Worm (Caenorhabditis elegans): Measurements from ENCODE around the gene Y105C5A.12.
"Not testable (repeated sequence)": the region's sequence is repeated elsewhere in the genome, so short reads cannot be mapped to it uniquely, and the experiment has no call there.

The Y105C5A.12 gene

DNA sequence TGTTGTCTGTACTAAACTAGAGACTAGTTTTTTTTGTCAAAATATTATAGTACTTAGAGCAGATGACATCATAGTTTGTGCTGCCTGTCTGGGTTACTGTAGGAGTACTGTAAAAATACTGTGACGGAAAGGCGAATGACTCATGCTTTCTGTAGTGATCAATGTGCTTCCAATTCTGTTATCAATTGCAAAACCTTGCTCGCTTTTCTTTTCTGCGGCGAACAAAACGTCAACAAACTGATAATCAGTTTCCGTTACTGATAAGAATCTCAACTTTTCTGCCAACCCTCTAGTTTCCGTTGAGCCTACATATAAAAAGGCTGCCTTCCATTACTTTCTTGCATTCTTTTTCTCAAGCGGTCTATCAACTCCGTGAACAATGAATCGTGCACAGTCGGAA is 747 bp downstream of the Y105C5A.12 start, which contains the start of gene Y105C5A.13:
Gene Y105C5A.13 (plus strand): TSS at position 380 of the 400 bp plus-strand sequence.
- TF ChIP-seq pag-3 (tag; optimal IDR thresholded peaks at IDR 0.05; ENCODE audit: borderline replicate concordance): no peak
- TF ChIP-seq ztf-16 (tag; optimal IDR thresholded peaks at IDR 0.05): no peak
- peak; percentile 78 for TF ChIP-seq elt-2 (tag; optimal IDR thresholded peaks at IDR 0.05)
- TF ChIP-seq ceh-2 (tag; optimal IDR thresholded peaks at IDR 0.05): no peak
- no peak for TF ChIP-seq ceh-22 (tag; optimal IDR thresholded peaks at IDR 0.05)
- no peak for TF ChIP-seq pros-1 (tag; optimal IDR thresholded peaks at IDR 0.05)
- no peak for TF ChIP-seq unc-3 (GFP tag; conservative IDR thresholded peaks at IDR 0.05)
- no peak for TF ChIP-seq unc-3 (tag; optimal IDR thresholded peaks at IDR 0.05)

DNA sequence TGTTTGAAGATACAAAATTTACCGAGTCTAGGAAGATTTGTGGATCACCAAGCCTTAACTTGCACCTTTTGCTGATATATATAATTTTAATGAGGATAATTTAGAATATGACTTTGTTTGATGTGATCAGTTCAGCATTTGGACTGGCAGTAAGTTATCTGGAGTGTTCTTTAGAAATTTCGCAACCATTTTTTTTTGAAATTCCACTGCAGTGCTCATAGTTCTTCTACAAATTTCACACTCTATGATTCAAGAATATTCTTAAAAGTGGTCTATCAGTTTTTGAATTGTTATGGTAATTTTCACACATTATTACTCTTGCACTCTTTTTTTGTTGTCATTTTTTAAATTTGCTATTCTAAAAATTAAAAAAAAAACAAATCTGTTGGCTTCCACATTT is 2.4 kb downstream of the Y105C5A.12 start:
- TF ChIP-seq ceh-31 (tag; optimal IDR thresholded peaks at IDR 0.05) (no peak), syd-9 (tag; optimal IDR thresholded peaks at IDR 0.05) (no peak), che-1 (tag; optimal IDR thresholded peaks at IDR 0.05) (no peak), ceh-9 (tag; optimal IDR thresholded peaks at IDR 0.05) (no peak), npax-4 (tag; optimal IDR thresholded peaks at IDR 0.05) (no peak), eyg-1 (tag; optimal IDR thresholded peaks at IDR 0.05) (no peak)

DNA sequence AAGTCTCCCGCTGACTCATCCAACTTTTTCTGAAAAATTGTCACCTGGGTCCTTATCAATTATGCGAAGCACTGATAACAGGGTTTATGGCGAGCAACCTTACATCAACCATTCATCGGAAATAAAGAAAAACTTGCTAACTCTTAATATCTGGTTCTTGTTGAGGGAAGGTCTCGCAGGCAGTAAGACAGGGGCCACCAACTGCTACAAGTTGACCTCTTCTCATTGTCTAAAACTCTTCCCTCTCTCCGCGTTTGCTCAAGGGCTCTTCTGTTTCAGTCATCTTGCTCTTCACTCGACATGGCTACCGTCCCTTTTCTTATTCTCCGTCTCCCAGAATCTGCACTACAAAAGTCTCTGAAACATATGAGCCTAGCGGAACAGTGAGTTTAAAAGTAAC is 6.1 kb downstream of the Y105C5A.12 start, which contains the start of gene Y105C5A.10:
Gene Y105C5A.10 (plus strand): TSS at position 301 of the 400 bp plus-strand sequence.
- not testable (repeated sequence) for TF ChIP-seq hlh-13 (GFP tag; optimal IDR thresholded peaks at IDR 0.05); sox-4 (tag; optimal IDR thresholded peaks at IDR 0.05); C38D4.7 (GFP tag; optimal IDR thresholded peaks at IDR 0.05)

DNA sequence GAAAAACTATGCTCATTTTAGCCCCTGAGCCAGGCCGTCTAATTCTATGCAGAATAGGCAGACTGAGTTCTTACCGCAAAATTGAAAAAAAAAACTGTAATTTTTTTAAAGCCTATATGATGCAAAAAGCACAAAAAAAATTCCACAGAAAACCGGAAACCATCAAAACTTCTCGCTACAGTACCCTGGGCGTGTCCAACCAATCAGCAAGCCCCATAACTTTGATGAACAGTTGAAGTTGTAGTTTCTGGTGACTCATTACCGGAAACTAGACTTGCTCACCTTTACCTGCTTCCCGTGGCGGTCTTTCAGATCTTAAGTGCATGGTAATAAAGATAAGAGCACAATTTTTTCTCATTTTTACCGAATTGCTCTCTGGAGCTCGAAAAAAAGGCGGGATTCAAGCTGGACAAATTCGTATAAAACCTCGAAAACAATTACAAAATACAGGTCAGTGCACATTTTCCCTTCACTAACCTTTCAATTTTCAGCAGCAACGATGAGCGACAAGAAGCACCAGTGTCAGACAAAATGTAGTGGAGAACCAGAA is 7.3 kb downstream of the Y105C5A.12 start, which contains the start of gene Y105C5A.1274:
Gene Y105C5A.1274 (plus strand): TSS at position 500 of the 550 bp plus-strand sequence.
- peak; percentile 9 for TF ChIP-seq nfya-1 (tag; optimal IDR thresholded peaks at IDR 0.05)

DNA sequence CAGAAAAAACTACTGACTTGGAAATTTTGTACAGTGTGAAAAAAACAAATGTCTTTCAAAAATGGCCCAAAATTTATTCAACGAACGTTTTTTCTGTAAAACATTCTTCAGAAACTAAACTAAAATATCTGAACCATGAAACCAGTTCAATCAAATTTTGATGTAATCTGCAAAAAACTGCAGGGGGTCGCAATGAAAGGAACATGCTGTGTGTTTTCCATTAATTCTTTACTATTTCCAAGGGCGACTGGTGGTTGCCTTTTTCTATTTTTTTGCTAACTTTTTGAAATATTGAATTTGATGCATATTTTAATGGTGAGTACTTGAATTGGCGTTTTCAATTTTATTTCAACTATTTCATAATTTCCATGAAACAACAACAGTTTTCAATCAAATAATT is 10.4 kb downstream of the Y105C5A.12 start, which contains the start of gene Y105C5A.9:
Gene Y105C5A.9 (plus strand): TSS at position 301 of the 400 bp plus-strand sequence.
- TF ChIP-seq ceh-34 (tag; optimal IDR thresholded peaks at IDR 0.05): no peak
- TF ChIP-seq unc-86 (tag; optimal IDR thresholded peaks at IDR 0.05): no peak
- TF ChIP-seq ahr-1 (tag; optimal IDR thresholded peaks at IDR 0.05): no peak
- no peak for TF ChIP-seq C38D4.7 (GFP tag; optimal IDR thresholded peaks at IDR 0.05)
- TF ChIP-seq unc-42 (tag; optimal IDR thresholded peaks at IDR 0.05): no peak
- TF ChIP-seq zip-5 (tag; optimal IDR thresholded peaks at IDR 0.05): no peak
- TF ChIP-seq lin-11 (tag; optimal IDR thresholded peaks at IDR 0.05): no peak
- TF ChIP-seq odd-2 (tag; optimal IDR thresholded peaks at IDR 0.05): no peak
- no peak for TF ChIP-seq syd-9 (tag; optimal IDR thresholded peaks at IDR 0.05)

DNA sequence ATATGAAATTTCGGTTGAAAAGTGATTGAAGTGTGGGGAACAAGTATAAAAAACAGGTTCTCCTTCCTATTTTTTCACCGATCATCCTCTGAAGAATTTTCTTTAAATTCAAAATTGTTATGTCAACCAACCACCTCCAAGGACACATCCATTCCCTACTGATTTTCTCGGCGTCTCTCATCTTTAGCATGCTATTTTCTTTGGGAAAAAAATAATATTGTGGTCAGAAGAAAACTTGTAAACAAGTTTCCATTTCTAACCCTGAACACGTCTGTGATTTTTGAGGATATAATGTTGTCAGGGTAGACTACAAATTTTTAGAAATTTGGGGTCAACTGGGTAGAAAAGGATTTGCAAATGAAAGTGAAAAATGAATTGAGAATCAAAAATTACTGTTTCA is 23.9 kb downstream of the Y105C5A.12 start:
- TF ChIP-seq nfya-1 (tag; optimal IDR thresholded peaks at IDR 0.05): no peak

DNA sequence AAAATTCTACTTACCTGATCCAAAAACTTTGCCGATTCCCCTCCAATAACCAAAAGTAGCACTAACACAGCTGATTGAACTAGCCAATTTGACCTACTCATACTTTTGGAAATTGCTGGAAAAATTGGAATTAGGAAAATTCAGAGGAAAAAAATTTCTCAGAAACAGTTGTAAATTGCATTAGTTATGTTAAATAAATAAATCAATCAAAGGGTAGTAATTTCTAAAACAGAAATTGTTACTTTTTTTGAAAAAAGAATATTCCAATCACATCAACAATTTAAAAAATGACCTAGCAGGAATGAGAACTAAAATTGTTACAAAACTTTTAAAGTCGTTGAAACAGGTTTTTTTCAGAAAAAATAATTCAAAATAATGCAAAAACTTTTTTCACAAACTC is 24.6 kb downstream of the Y105C5A.12 start, which contains the start of gene Y105C5A.8:
Gene Y105C5A.8 (minus strand): TSS at position 101 of the 400 bp plus-strand sequence.
- TF ChIP-seq eyg-1 (tag; optimal IDR thresholded peaks at IDR 0.05): no peak
- TF ChIP-seq zip-5 (tag; optimal IDR thresholded peaks at IDR 0.05): no peak
- TF ChIP-seq hlh-13 (GFP tag; optimal IDR thresholded peaks at IDR 0.05): no peak
- no peak for TF ChIP-seq C38D4.7 (GFP tag; optimal IDR thresholded peaks at IDR 0.05)
- no peak for TF ChIP-seq ceh-14 (tag; optimal IDR thresholded peaks at IDR 0.05)
- TF ChIP-seq pros-1 (tag; optimal IDR thresholded peaks at IDR 0.05): no peak
- no peak for TF ChIP-seq gmeb-2 (tag; optimal IDR thresholded peaks at IDR 0.05)
- TF ChIP-seq ceh-45 (GFP tag; IDR thresholded peaks at IDR 0.05): no peak
- TF ChIP-seq unc-55 (GFP tag; optimal IDR thresholded peaks at IDR 0.05): no peak
- no peak for TF ChIP-seq madf-2 (tag; optimal IDR thresholded peaks at IDR 0.05)
- no peak for TF ChIP-seq sox-4 (tag; optimal IDR thresholded peaks at IDR 0.05)
- no peak for TF ChIP-seq ref-2 (tag; optimal IDR thresholded peaks at IDR 0.05)
- no peak for TF ChIP-seq C08G9.2 (tag; optimal IDR thresholded peaks at IDR 0.05)
- TF ChIP-seq sox-2 (GFP tag; IDR thresholded peaks at IDR 0.05): no peak
- no peak for TF ChIP-seq ceh-34 (tag; optimal IDR thresholded peaks at IDR 0.05)
- TF ChIP-seq pax-1 (tag; optimal IDR thresholded peaks at IDR 0.05): no peak
- no peak for TF ChIP-seq pat-9 (tag; optimal IDR thresholded peaks at IDR 0.05)
- TF ChIP-seq ttx-3 (tag; optimal IDR thresholded peaks at IDR 0.05): no peak
- TF ChIP-seq hlh-8 (tag; optimal IDR thresholded peaks at IDR 0.05): no peak
